Worm (Caenorhabditis elegans) whole organism, mixed stage, embryonic: ENCODE measurements around the gene ceh-88.

ENCODE experiments used
- M03D4.4 ChIP-seq: sonication (generic microtip); optimal IDR thresholded peaks from 2 replicates; lab custom pipeline; 2017; ENCODE audit warnings: mild to moderate bottlenecking, missing genetic modification characterization, missing compliant biosample characterization
- bed-3 ChIP-seq: fragments of 200-800 bp; sonication (Bioruptor generic); optimal IDR thresholded peaks from 3 replicates; lab custom pipeline; 2018; ENCODE audit warnings: mild to moderate bottlenecking, missing genetic modification characterization, moderate library complexity, missing compliant biosample characterization
- blmp-1 ChIP-seq: fragments of 150-350 bp; optimal IDR thresholded peaks from 2 replicates; lab custom pipeline; 2014; ENCODE audit warnings: missing biosample characterization, missing genetic modification characterization
- ceh-39 ChIP-seq: fragments of 150-350 bp; optimal IDR thresholded peaks from 2 replicates; lab custom pipeline; 2014; ENCODE audit warnings: missing biosample characterization, missing genetic modification characterization
- ceh-43 ChIP-seq: fragments of 200-800 bp; sonication (Bioruptor generic); optimal IDR thresholded peaks from 2 replicates; lab custom pipeline; 2018; ENCODE audit warnings: mild to moderate bottlenecking, missing genetic modification characterization, moderate library complexity, missing compliant biosample characterization
- ceh-83 ChIP-seq: fragments of 200-800 bp; sonication (Bioruptor generic); optimal IDR thresholded peaks from 2 replicates; lab custom pipeline; 2018; ENCODE audit warnings: mild to moderate bottlenecking, missing genetic modification characterization, missing compliant biosample characterization
- ces-1 ChIP-seq: fragments of 150-350 bp; optimal IDR thresholded peaks from 2 replicates; lab custom pipeline; 2014; ENCODE audit warnings: missing biosample characterization, missing genetic modification reagents, missing genetic modification characterization
- cnd-1 ChIP-seq: fragments of 200-800 bp; sonication (Bioruptor generic); optimal IDR thresholded peaks from 2 replicates; lab custom pipeline; 2018; ENCODE audit warnings: mild to moderate bottlenecking, missing genetic modification characterization, missing compliant biosample characterization
- drap-1 ChIP-seq: fragments of 200-800 bp; sonication (Bioruptor generic); optimal IDR thresholded peaks from 3 replicates; lab custom pipeline; 2018; ENCODE audit warnings: mild to moderate bottlenecking, missing genetic modification characterization, missing compliant biosample characterization
- elt-1 ChIP-seq: sonication (generic microtip); optimal IDR thresholded peaks from 2 replicates; lab custom pipeline; 2017; ENCODE audit warnings: missing genetic modification characterization, mild to moderate bottlenecking, missing compliant biosample characterization, antibody characterized with exemption, moderate library complexity, borderline replicate concordance; ENCODE audit not compliant: insufficient read depth
- elt-3 ChIP-seq: fragments of 150-350 bp; optimal IDR thresholded peaks from 2 replicates; lab custom pipeline; 2014; ENCODE audit warnings: missing biosample characterization, missing genetic modification characterization
- flh-1 ChIP-seq: fragments of 200-800 bp; sonication (Bioruptor generic); optimal IDR thresholded peaks from 2 replicates; lab custom pipeline; 2018; ENCODE audit warnings: mild to moderate bottlenecking, missing genetic modification characterization, moderate library complexity, missing compliant biosample characterization
- ham-2 ChIP-seq: fragments of 200-800 bp; sonication (Bioruptor generic); optimal IDR thresholded peaks from 2 replicates; lab custom pipeline; 2018; ENCODE audit warnings: mild to moderate bottlenecking, missing genetic modification characterization, missing compliant biosample characterization
- hlh-1 ChIP-seq: fragments of 150-350 bp; optimal IDR thresholded peaks from 2 replicates; lab custom pipeline; 2014; ENCODE audit warnings: missing biosample characterization, missing genetic modification reagents, missing genetic modification characterization
- lin-13 ChIP-seq: fragments of 150-350 bp; optimal IDR thresholded peaks from 2 replicates; lab custom pipeline; 2014; ENCODE audit warnings: missing biosample characterization, missing genetic modification characterization
- lin-32 ChIP-seq: fragments of 200-800 bp; sonication (Bioruptor generic); optimal IDR thresholded peaks from 2 replicates; lab custom pipeline; 2018; ENCODE audit warnings: mild to moderate bottlenecking, missing genetic modification characterization, missing compliant biosample characterization
- mab-5 ChIP-seq: fragments of 150-350 bp; optimal IDR thresholded peaks from 2 replicates; lab custom pipeline; 2014; ENCODE audit warnings: missing biosample characterization, missing genetic modification characterization
- mep-1 ChIP-seq: fragments of 150-350 bp; optimal IDR thresholded peaks from 2 replicates; lab custom pipeline; 2017; ENCODE audit warnings: missing biosample characterization, missing genetic modification reagents, missing genetic modification characterization, inconsistent platforms
- mls-2 ChIP-seq: sonication (generic microtip); optimal IDR thresholded peaks from 2 replicates; lab custom pipeline; 2016; ENCODE audit warnings: mild to moderate bottlenecking, missing genetic modification characterization, moderate library complexity, missing compliant biosample characterization
- nhr-12 ChIP-seq: fragments of 150-350 bp; optimal IDR thresholded peaks from 2 replicates; lab custom pipeline; 2014; ENCODE audit warnings: missing biosample characterization, missing genetic modification characterization
- nhr-2 ChIP-seq: fragments of 150-350 bp; optimal IDR thresholded peaks from 2 replicates; lab custom pipeline; 2014; ENCODE audit warnings: missing biosample characterization, missing genetic modification characterization
- nhr-237 ChIP-seq: fragments of 150-350 bp; optimal IDR thresholded peaks from 2 replicates; lab custom pipeline; 2014; ENCODE audit warnings: missing biosample characterization, missing genetic modification characterization
- nhr-28 ChIP-seq: fragments of 150-350 bp; optimal IDR thresholded peaks from 2 replicates; lab custom pipeline; 2014; ENCODE audit warnings: missing biosample characterization, missing genetic modification characterization
- nhr-76 ChIP-seq: sonication (generic microtip); optimal IDR thresholded peaks from 2 replicates; lab custom pipeline; 2017; ENCODE audit warnings: missing biosample characterization, missing genetic modification characterization
- pha-4 ChIP-seq: fragments of 150-350 bp; optimal IDR thresholded peaks from 2 replicates; lab custom pipeline; 2018; ENCODE audit warnings: missing biosample characterization, missing genetic modification reagents, missing genetic modification characterization
- sem-2 ChIP-seq: fragments of 200-800 bp; sonication (Bioruptor generic); optimal IDR thresholded peaks from 2 replicates; lab custom pipeline; 2018; ENCODE audit warnings: mild to moderate bottlenecking, missing genetic modification characterization, missing compliant biosample characterization
- snpc-4 ChIP-seq: fragments of 150-350 bp; optimal IDR thresholded peaks from 2 replicates; lab custom pipeline; 2014; ENCODE audit warnings: missing biosample characterization, missing genetic modification characterization
- tbx-8 ChIP-seq: fragments of 200-800 bp; sonication (Bioruptor generic); optimal IDR thresholded peaks from 2 replicates; lab custom pipeline; 2018; ENCODE audit warnings: mild to moderate bottlenecking, missing genetic modification characterization, moderate library complexity, missing compliant biosample characterization
- unc-120 ChIP-seq: sonication (generic microtip); optimal IDR thresholded peaks from 2 replicates; lab custom pipeline; 2017; ENCODE audit warnings: missing genetic modification characterization, missing compliant biosample characterization; ENCODE audit not compliant: poor library complexity, severe bottlenecking
- unc-39 ChIP-seq: fragments of 150-350 bp; optimal IDR thresholded peaks from 2 replicates; lab custom pipeline; 2014; ENCODE audit warnings: missing biosample characterization, missing genetic modification characterization
- unc-62 ChIP-seq: fragments of 150-350 bp; optimal IDR thresholded peaks from 2 replicates; lab custom pipeline; 2014; ENCODE audit warnings: missing biosample characterization, missing genetic modification reagents, missing genetic modification characterization
- zip-8 ChIP-seq: fragments of 150-350 bp; optimal IDR thresholded peaks from 2 replicates; lab custom pipeline; 2014; ENCODE audit warnings: missing biosample characterization, missing genetic modification characterization
- ztf-11 ChIP-seq: fragments of 150-350 bp; optimal IDR thresholded peaks from 2 replicates; lab custom pipeline; 2014; ENCODE audit warnings: missing biosample characterization, missing genetic modification characterization

The ceh-88 gene

ce11 chrIV:17291629-17292199 is 37.3 kb upstream of the ceh-88 start, which contains the start of the genes T28F3.11 and slc-17.4:
TSS of gene T28F3.11 (minus strand) at chrIV:17291679.
TSS of gene slc-17.4 (minus strand) at chrIV:17291733.
- TF ChIP-seq nhr-237: no peak
- no peak for TF ChIP-seq M03D4.4 (tag; lab: Kevin White, UChicago)
- no peak for TF ChIP-seq mab-5 (tag; lab: Kevin White, UChicago)
- TF ChIP-seq unc-39: no peak
- peak; percentile 64 for TF ChIP-seq ces-1 (GFP tag; lab: Kevin White, UChicago)
- TF ChIP-seq nhr-2 (tag; lab: Kevin White, UChicago): no peak
- no peak for TF ChIP-seq elt-1 (tag; lab: Kevin White, UChicago)
- TF ChIP-seq, all 35 proteins: peak for 1

DNA sequence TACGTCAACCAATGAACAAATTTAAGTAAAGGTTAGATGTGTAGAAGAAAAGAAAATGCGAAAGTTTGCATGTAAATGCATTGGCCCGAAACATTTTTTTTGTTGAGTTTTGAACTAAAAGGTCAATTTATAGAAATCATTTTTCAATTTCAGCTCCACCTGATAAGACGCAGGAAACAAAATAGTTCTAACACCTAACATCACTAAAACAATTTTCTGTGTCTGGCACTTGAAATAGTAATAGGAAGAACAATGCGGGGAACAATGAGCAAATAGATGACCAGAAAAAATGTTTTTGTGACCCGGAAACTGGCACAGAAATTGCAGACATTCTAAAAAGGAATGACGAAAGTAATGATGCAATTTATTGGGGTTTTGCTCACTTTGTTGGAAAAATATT is 36.6 kb upstream of the ceh-88 start:
- TF ChIP-seq ceh-43 (GFP tag; lab: Kevin White, UChicago): no peak
- TF ChIP-seq lin-32: no peak
- TF ChIP-seq bed-3 (GFP tag; lab: Kevin White, UChicago): no peak
- no peak for TF ChIP-seq nhr-12 (tag; lab: Kevin White, UChicago)
- TF ChIP-seq drap-1 (GFP tag; lab: Kevin White, UChicago): no peak
- TF ChIP-seq ceh-39 (tag; lab: Kevin White, UChicago): no peak
- TF ChIP-seq nhr-28 (tag; lab: Kevin White, UChicago): no peak
- no peak for TF ChIP-seq sem-2
- no peak for TF ChIP-seq zip-8
- no peak for TF ChIP-seq cnd-1 (tag; lab: Kevin White, UChicago)
- no peak for TF ChIP-seq unc-62
- TF ChIP-seq elt-3 (tag; lab: Kevin White, UChicago): no peak
- no peak for TF ChIP-seq unc-39
- no peak for TF ChIP-seq pha-4 (tag; lab: Kevin White, UChicago)
- TF ChIP-seq tbx-8 (GFP tag; lab: Kevin White, UChicago): no peak
- no peak for TF ChIP-seq M03D4.4 (tag; lab: Kevin White, UChicago)
- no peak for TF ChIP-seq ztf-11 (tag; lab: Kevin White, UChicago)
- TF ChIP-seq nhr-76: no peak
- TF ChIP-seq flh-1: no peak
- TF ChIP-seq, all 35 proteins: peak for 0

- TF ChIP-seq lin-13 (tag; lab: Kevin White, UChicago) (no peak), ceh-39 (tag; lab: Kevin White, UChicago) (no peak), unc-120 (tag; lab: Kevin White, UChicago) (no peak), snpc-4 (no peak), sem-2 (no peak), nhr-28 (tag; lab: Kevin White, UChicago) (no peak), cnd-1 (tag; lab: Kevin White, UChicago) (no peak), ces-1 (GFP tag; lab: Kevin White, UChicago) (no peak), flh-1 (no peak), elt-1 (tag; lab: Kevin White, UChicago) (no peak), unc-62 (no peak), ceh-83 (GFP tag; lab: Kevin White, UChicago) (no peak), nhr-237 (no peak), bed-3 (GFP tag; lab: Kevin White, UChicago) (no peak)
These were observed 35.9 kb upstream of the ceh-88 start for ce11 chrIV:17293068-17293467.

- TF ChIP-seq tbx-8 (GFP tag; lab: Kevin White, UChicago) (no peak), sem-2 (no peak), lin-32 (no peak), ces-1 (GFP tag; lab: Kevin White, UChicago) (no peak), hlh-1 (tag; lab: Kevin White, UChicago) (peak; percentile 20), elt-3 (tag; lab: Kevin White, UChicago) (no peak), ceh-83 (GFP tag; lab: Kevin White, UChicago) (no peak), ztf-11 (tag; lab: Kevin White, UChicago) (no peak), ceh-39 (tag; lab: Kevin White, UChicago) (no peak), mls-2 (tag; lab: Kevin White, UChicago) (no peak), unc-120 (tag; lab: Kevin White, UChicago) (peak; percentile 19), pha-4 (tag; lab: Kevin White, UChicago) (peak; percentile 14), flh-1 (no peak), blmp-1 (no peak), cnd-1 (tag; lab: Kevin White, UChicago) (no peak), bed-3 (GFP tag; lab: Kevin White, UChicago) (no peak), mep-1 (no peak), nhr-76 (no peak), unc-62 (no peak), nhr-12 (tag; lab: Kevin White, UChicago) (no peak), unc-39 (no peak), mab-5 (tag; lab: Kevin White, UChicago) (no peak), ham-2 (GFP tag; lab: Kevin White, UChicago) (no peak)
These were observed 35.3 kb upstream of the ceh-88 start for ce11 chrIV:17293679-17294078.
